Fruit fly (Drosophila melanogaster): Measurements from ENCODE around the gene dx.

Gene dx

DNA sequence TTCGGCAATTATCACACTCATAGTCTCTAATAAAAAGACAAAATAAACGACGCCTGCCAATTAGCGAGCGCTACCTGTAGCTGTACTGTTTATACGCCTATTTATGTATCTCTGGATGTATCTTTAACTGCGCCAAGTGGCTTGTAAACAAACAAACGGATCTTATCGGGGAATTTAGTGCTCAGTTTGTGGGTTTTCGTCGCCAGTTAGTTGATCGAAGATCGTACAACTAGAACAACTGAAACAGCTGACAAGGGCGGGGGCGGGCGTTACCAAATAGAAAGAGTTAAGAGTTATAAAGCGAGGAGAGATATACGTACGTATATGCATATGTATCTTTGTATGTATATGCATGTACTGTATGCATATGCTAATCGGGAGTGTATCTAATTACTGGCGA, 13.2 kb downstream of the dx start:
- no peak for TF ChIP-seq Dll (optimal IDR thresholded peaks at IDR 0.05)
- TF ChIP-seq CG8478 (optimal IDR thresholded peaks at IDR 0.05) = no peak
- TF ChIP-seq EcR (GFP tag; optimal IDR thresholded peaks at IDR 0.05) = no peak
- no peak for TF ChIP-seq pan (optimal IDR thresholded peaks at IDR 0.05)
- no peak for TF ChIP-seq psq (optimal IDR thresholded peaks at IDR 0.05)
- no peak for TF ChIP-seq usp (GFP tag; optimal IDR thresholded peaks at IDR 0.05)

DNA sequence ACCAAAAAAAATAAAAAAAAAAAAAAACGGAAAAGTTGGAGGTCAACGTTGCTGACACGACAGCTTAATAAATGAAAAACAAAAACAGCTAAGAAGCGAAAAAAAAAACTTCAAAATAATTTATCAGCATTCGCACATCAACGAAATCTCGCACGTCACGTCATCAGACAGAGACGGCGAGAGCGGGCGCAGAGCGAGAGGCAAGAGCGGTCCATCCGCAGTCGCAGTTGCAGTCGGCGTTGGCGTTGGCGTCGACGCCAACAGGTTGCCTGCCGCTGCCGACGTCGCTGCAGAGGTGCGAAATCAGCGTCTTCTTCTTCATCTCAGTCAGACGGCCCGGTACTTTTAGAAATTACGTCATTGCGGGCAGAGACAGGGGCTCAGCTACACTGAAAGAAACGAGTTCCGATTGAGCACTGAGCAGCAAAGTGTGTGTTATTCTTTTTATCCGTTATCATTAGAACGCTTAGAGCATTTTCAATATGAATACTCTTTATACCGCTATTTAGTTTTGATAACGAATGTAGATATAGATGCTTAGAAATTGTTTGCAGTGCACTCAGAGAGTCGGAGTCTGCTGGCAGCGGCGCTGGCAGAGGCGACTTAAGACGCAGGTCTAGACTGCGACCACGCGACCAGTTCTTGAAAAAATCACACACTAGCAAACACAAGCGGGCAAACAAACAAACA, 15.8 kb downstream of the dx start:
- TF ChIP-seq psq (optimal IDR thresholded peaks at IDR 0.05) (no peak), usp (GFP tag; optimal IDR thresholded peaks at IDR 0.05) (no peak), CG8478 (optimal IDR thresholded peaks at IDR 0.05) (no peak), pan (optimal IDR thresholded peaks at IDR 0.05) (no peak)

DNA sequence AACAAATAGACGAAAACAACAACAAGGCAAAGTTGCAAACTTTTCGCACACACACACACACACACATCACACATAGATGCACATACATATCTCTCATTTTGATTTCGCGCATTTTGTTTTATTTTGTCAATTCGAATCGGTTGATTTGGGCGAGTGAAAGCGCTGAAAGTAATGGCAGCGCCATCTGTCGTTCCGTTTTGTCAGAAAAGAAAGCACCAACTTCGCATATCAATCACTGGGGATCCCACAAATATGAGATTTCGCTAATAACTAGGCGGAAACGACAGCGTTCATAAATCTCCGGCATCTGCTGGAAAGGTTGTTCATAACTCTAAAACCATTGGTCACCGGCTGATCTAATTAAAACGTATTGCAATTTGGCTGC, 16.3 kb downstream of the dx start:
- TF ChIP-seq psq (optimal IDR thresholded peaks at IDR 0.05) (no peak), CG8478 (optimal IDR thresholded peaks at IDR 0.05) (no peak), EcR (GFP tag; optimal IDR thresholded peaks at IDR 0.05) (no peak), Dll (optimal IDR thresholded peaks at IDR 0.05) (no peak), pan (optimal IDR thresholded peaks at IDR 0.05) (no peak)

dm6 chrX:6551464-6551863, 17.7 kb downstream of the dx start:
- no peak for TF ChIP-seq Dll (optimal IDR thresholded peaks at IDR 0.05)
- no peak for TF ChIP-seq CG8478 (optimal IDR thresholded peaks at IDR 0.05)
- TF ChIP-seq EcR (GFP tag; optimal IDR thresholded peaks at IDR 0.05) = no peak
- TF ChIP-seq pan (optimal IDR thresholded peaks at IDR 0.05) = no peak
- no peak for TF ChIP-seq psq (optimal IDR thresholded peaks at IDR 0.05)
- no peak for TF ChIP-seq usp (GFP tag; optimal IDR thresholded peaks at IDR 0.05)

DNA sequence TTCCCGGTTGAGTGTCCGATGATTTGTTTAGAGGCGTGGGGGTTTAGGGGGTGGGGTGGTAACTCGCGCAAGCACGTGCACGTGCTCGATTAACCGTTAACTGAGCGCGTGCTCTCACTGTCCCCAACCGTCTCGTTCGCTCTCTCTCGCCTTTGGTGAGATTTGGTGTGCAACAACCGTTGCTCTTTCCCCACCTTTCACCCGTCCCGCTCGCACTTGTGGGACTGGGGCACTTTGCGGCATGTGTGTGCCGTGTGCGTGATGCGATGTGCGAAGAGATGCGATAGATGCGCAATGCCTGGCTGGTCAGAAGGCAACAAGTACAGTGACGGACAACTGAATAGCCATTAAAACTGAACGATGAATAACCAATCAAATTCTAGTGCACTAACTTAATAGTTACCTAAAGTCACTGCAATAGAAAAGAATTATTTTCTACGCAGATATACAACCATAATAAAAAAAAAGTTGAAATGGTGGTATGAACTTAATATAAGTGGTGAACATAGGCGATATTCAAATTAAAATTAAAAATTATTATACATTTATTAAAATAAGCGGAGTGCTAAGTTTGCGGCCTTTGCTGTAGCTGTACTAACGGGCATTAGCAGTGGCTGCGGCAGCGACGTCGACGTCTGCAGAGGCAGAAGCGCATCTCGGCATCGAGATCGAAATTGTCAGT, 37.6 kb downstream of the dx start:
- no peak for TF ChIP-seq pan (optimal IDR thresholded peaks at IDR 0.05)
- TF ChIP-seq Dll (optimal IDR thresholded peaks at IDR 0.05) = no peak
- no peak for TF ChIP-seq EcR (GFP tag; optimal IDR thresholded peaks at IDR 0.05)
- TF ChIP-seq psq (optimal IDR thresholded peaks at IDR 0.05) = no peak
- TF ChIP-seq usp (GFP tag; optimal IDR thresholded peaks at IDR 0.05) = no peak
- TF ChIP-seq CG8478 (optimal IDR thresholded peaks at IDR 0.05) = no peak

DNA sequence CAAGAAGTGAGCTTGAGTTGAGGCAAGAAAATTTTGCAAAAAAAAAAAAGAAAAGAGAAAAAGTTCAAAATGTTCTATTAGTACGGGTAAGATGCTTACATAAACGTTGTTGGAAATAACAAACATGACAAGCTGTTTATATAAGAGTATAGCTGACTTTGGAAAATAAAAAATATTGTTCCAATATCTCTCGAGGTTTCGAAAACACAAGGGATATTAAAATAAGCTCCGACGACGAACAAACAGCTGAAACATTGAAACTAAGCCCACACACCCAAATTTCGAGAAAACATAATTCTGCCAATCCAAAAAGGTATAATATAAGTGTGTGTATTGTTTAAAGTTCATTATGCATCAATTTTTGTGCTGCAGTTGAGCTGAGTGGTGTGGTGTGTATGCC, 40.0 kb downstream of the dx start:
- TF ChIP-seq usp (GFP tag; optimal IDR thresholded peaks at IDR 0.05) = no peak

DNA sequence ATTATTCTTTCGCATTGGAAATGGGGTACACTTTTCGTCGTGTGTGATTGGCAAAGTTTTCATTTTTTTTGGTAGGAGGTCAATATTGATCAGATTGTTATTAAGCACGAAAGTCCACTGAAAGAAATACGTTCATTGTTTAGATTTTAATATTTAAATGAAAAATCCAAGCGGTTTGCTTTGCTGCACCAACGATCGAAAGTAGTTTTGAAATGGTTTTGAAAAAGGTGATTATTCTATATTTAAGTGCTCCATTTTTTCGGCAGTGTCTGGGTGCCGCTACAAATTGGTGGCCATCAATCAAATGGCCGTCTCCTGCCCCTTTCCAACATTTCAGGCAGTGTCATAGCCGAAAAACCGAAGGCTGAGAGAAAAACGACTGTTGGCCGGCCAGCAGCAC, 40.7 kb downstream of the dx start:
- TF ChIP-seq Dll (optimal IDR thresholded peaks at IDR 0.05) = no peak

All from whole organism.